Fruit fly (Drosophila melanogaster) whole organism, embryonic: ENCODE results near the gene Elp4.
A peak's percentile ranks its signal among the peaks of the same experiment; 100 is the strongest.

Experiments used
- ATbp ChIP-seq: fragments of 200-800 bp; sonication (Bioruptor generic); optimal IDR thresholded peaks from 2 replicates; lab custom pipeline; 2017; ENCODE audit warnings: missing biosample characterization, mild to moderate bottlenecking, missing genetic modification characterization, missing genetic modification reagents
- CG10267 ChIP-seq: fragments of 200-800 bp; sonication (Bioruptor generic); optimal IDR thresholded peaks from 2 replicates; lab custom pipeline; 2018; ENCODE audit warnings: missing biosample characterization, mild to moderate bottlenecking, missing genetic modification characterization, moderate library complexity
- CG10959 ChIP-seq: fragments of 200-800 bp; sonication (Bioruptor generic); IDR thresholded peaks from 2 replicates; pipeline ENCODE4 v1.3.6; 2022; ENCODE audit warnings: missing biosample characterization, missing genetic modification characterization
- CG11723 ChIP-seq: fragments of 200-800 bp; sonication (Bioruptor generic); optimal IDR thresholded peaks from 2 replicates; lab custom pipeline; 2017; ENCODE audit warnings: missing biosample characterization, mild to moderate bottlenecking, missing genetic modification characterization
- CG12219 ChIP-seq: fragments of 200-800 bp; sonication (Bioruptor generic); optimal IDR thresholded peaks from 3 replicates; lab custom pipeline; 2018; ENCODE audit warnings: missing biosample characterization, mild to moderate bottlenecking, missing genetic modification characterization
- CG12769 ChIP-seq: fragments of 200-800 bp; sonication (Bioruptor generic); optimal IDR thresholded peaks from 2 replicates; lab custom pipeline; 2019; ENCODE audit warnings: missing biosample characterization, mild to moderate bottlenecking, missing genetic modification characterization, moderate library complexity
- CG14860 ChIP-seq: fragments of 200-800 bp; sonication (Bioruptor generic); IDR thresholded peaks from 3 replicates; pipeline ENCODE4 v1.3.6; 2022; ENCODE audit warnings: missing biosample characterization, missing genetic modification characterization; ENCODE audit not compliant: partially characterized antibody
- CG15479 ChIP-seq: fragments of 200-800 bp; sonication (Bioruptor generic); optimal IDR thresholded peaks from 3 replicates; lab custom pipeline; 2019; ENCODE audit warnings: missing biosample characterization, mild to moderate bottlenecking, missing genetic modification characterization, moderate library complexity
- CG16863 ChIP-seq: fragments of 200-800 bp; sonication (Bioruptor generic); optimal IDR thresholded peaks from 3 replicates; lab custom pipeline; 2016; ENCODE audit warnings: missing biosample characterization, missing genetic modification characterization
- CG17328 ChIP-seq: fragments of 200-800 bp; sonication (Bioruptor generic); IDR thresholded peaks from 2 replicates; pipeline ENCODE4 v1.3.6; 2022; ENCODE audit warnings: missing biosample characterization, missing genetic modification characterization
- CG30431 ChIP-seq: fragments of 200-800 bp; sonication (Bioruptor generic); optimal IDR thresholded peaks from 2 replicates; lab custom pipeline; 2017; ENCODE audit warnings: missing biosample characterization, missing genetic modification characterization
- CG33213 ChIP-seq: fragments of 200-800 bp; sonication (Bioruptor generic); optimal IDR thresholded peaks from 3 replicates; lab custom pipeline; 2016; ENCODE audit warnings: missing biosample characterization, missing genetic modification characterization
- CG34224 ChIP-seq: fragments of 200-800 bp; sonication (Bioruptor generic); IDR thresholded peaks from 3 replicates; pipeline ENCODE4 v1.3.6; 2022; ENCODE audit warnings: missing biosample characterization, missing genetic modification characterization; ENCODE audit not compliant: partially characterized antibody
- CG3726 ChIP-seq: fragments of 200-800 bp; sonication (Bioruptor generic); IDR thresholded peaks from 3 replicates; pipeline ENCODE4, ENCODE4 v1.3.6; 2022; ENCODE audit warnings: missing biosample characterization, missing genetic modification characterization
- CG42726 ChIP-seq: fragments of 200-800 bp; sonication (Bioruptor generic); IDR thresholded peaks from 2 replicates; pipeline ENCODE4 v1.3.6; 2022; ENCODE audit warnings: missing biosample characterization, missing genetic modification characterization; ENCODE audit not compliant: partially characterized antibody
- CG5953 ChIP-seq: fragments of 200-800 bp; sonication (Bioruptor generic); IDR thresholded peaks from 2 replicates; pipeline ENCODE4 v1.3.6; 2022; ENCODE audit warnings: missing biosample characterization, missing genetic modification characterization
- CG6689 ChIP-seq: fragments of 200-800 bp; sonication (Bioruptor generic); IDR thresholded peaks from 2 replicates; pipeline ENCODE4 v1.3.6; 2022; ENCODE audit warnings: missing biosample characterization, missing genetic modification characterization
- CG7963 ChIP-seq: fragments of 200-800 bp; sonication (Bioruptor generic); IDR thresholded peaks from 3 replicates; pipeline ENCODE4 v1.3.6; 2022; ENCODE audit warnings: missing biosample characterization, missing genetic modification characterization; ENCODE audit not compliant: partially characterized antibody
- Deaf1 ChIP-seq: fragments of 200-800 bp; optimal IDR thresholded peaks from 3 replicates; lab custom pipeline; 2019; ENCODE audit warnings: missing biosample characterization, mild to moderate bottlenecking, missing genetic modification characterization, moderate library complexity
- Dip2 ChIP-seq: fragments of 200-800 bp; sonication (Bioruptor generic); IDR thresholded peaks from 2 replicates; pipeline ENCODE4 v1.3.6; 2022; ENCODE audit warnings: missing biosample characterization, missing genetic modification characterization
- Ets97D ChIP-seq: fragments of 200-800 bp; sonication (Bioruptor generic); optimal IDR thresholded peaks from 3 replicates; lab custom pipeline; 2016; ENCODE audit warnings: missing biosample characterization, missing genetic modification characterization
- HLH54F ChIP-seq: fragments of 200-800 bp; sonication (Bioruptor generic); optimal IDR thresholded peaks from 3 replicates; lab custom pipeline; 2016; ENCODE audit warnings: missing biosample characterization, missing genetic modification characterization
- Hand ChIP-seq: fragments of 200-800 bp; sonication (Bioruptor generic); optimal IDR thresholded peaks from 2 replicates; lab custom pipeline; 2017; ENCODE audit warnings: mild to moderate bottlenecking, missing biosample characterization, missing genetic modification reagents, missing genetic modification characterization
- Med ChIP-seq: fragments of 200-800 bp; sonication (Bioruptor generic); peaks from one replicate; lab custom pipeline; 2016; ENCODE audit warnings: missing biosample characterization, missing genetic modification characterization, mild to moderate bottlenecking, inconsistent platforms, moderate library complexity
- Myb ChIP-seq: fragments of 200-800 bp; sonication (Bioruptor generic); optimal IDR thresholded peaks from 2 replicates; lab custom pipeline; 2016; ENCODE audit warnings: missing biosample characterization, missing genetic modification characterization
- Taf1 ChIP-seq: fragments of 200-800 bp; sonication (Bioruptor generic); IDR thresholded peaks from 2 replicates; pipeline ENCODE4 v1.3.6; 2022; ENCODE audit warnings: missing biosample characterization, missing genetic modification characterization
- ato ChIP-seq: fragments of 200-800 bp; sonication (Bioruptor generic); IDR thresholded peaks from 2 replicates; pipeline ENCODE4 v1.3.6; 2022; ENCODE audit warnings: missing biosample characterization, missing genetic modification characterization; ENCODE audit not compliant: partially characterized antibody
- crol ChIP-seq: fragments of 200-800 bp; sonication (Bioruptor generic); IDR thresholded peaks from 2 replicates; pipeline ENCODE4 v1.3.6; 2022; ENCODE audit warnings: missing biosample characterization, missing genetic modification characterization
- dm ChIP-seq: fragments of 200-800 bp; sonication (Bioruptor generic); optimal IDR thresholded peaks from 3 replicates; lab custom pipeline; 2016; ENCODE audit warnings: missing biosample characterization, missing genetic modification characterization
- dmrt99B ChIP-seq: fragments of 200-800 bp; sonication (Bioruptor generic); optimal IDR thresholded peaks from 2 replicates; lab custom pipeline; 2018; ENCODE audit warnings: missing biosample characterization, mild to moderate bottlenecking, missing genetic modification characterization, moderate library complexity
- dysf ChIP-seq: fragments of 200-800 bp; sonication (Bioruptor generic); IDR thresholded peaks from 3 replicates; pipeline ENCODE4 v1.3.6; 2022; ENCODE audit warnings: missing biosample characterization, missing genetic modification characterization
- gem ChIP-seq: fragments of 200-800 bp; sonication (Bioruptor generic); optimal IDR thresholded peaks from 2 replicates; lab custom pipeline; 2019; ENCODE audit warnings: missing biosample characterization, mild to moderate bottlenecking, missing genetic modification characterization, moderate library complexity
- gsb-n ChIP-seq: fragments of 200-800 bp; sonication (Bioruptor generic); optimal IDR thresholded peaks from 3 replicates; lab custom pipeline; 2018; ENCODE audit warnings: missing biosample characterization, mild to moderate bottlenecking, missing genetic modification characterization
- inv ChIP-seq: fragments of 200-800 bp; sonication (Bioruptor generic); IDR thresholded peaks from 2 replicates; pipeline ENCODE4 v1.3.6; 2022; ENCODE audit warnings: missing biosample characterization, missing genetic modification characterization; ENCODE audit not compliant: partially characterized antibody
- lilli ChIP-seq: fragments of 200-800 bp; sonication (Bioruptor generic); optimal IDR thresholded peaks from 3 replicates; lab custom pipeline; 2016; ENCODE audit warnings: missing biosample characterization, missing genetic modification characterization
- nmo ChIP-seq: fragments of 200-800 bp; sonication (Bioruptor generic); optimal IDR thresholded peaks from 2 replicates; lab custom pipeline; 2018; ENCODE audit warnings: missing biosample characterization, mild to moderate bottlenecking, missing genetic modification characterization, moderate library complexity
- phol ChIP-seq: fragments of 200-800 bp; sonication (Bioruptor generic); optimal IDR thresholded peaks from 3 replicates; lab custom pipeline; 2018; ENCODE audit warnings: missing biosample characterization, mild to moderate bottlenecking, missing genetic modification characterization, moderate library complexity
- pnt ChIP-seq: fragments of 200-800 bp; sonication (Bioruptor generic); optimal IDR thresholded peaks from 3 replicates; lab custom pipeline; 2016; ENCODE audit warnings: missing biosample characterization, missing genetic modification characterization
- pum ChIP-seq: fragments of 200-800 bp; sonication (Bioruptor generic); optimal IDR thresholded peaks from 2 replicates; lab custom pipeline; 2016; ENCODE audit warnings: missing biosample characterization, missing genetic modification characterization
- pzg ChIP-seq: fragments of 200-800 bp; sonication (Bioruptor generic); optimal IDR thresholded peaks from 3 replicates; lab custom pipeline; 2018; ENCODE audit warnings: missing biosample characterization, mild to moderate bottlenecking, missing genetic modification characterization, moderate library complexity
- sim ChIP-seq: fragments of 200-800 bp; sonication (Bioruptor generic); IDR thresholded peaks from 2 replicates; pipeline ENCODE4 v1.3.6; 2022; ENCODE audit warnings: missing biosample characterization, missing genetic modification characterization
- slbo ChIP-seq: fragments of 200-800 bp; sonication (Bioruptor generic); IDR thresholded peaks from 2 replicates; pipeline ENCODE4 v1.3.6; 2022; ENCODE audit warnings: missing biosample characterization, missing genetic modification characterization
- ssp ChIP-seq: fragments of 200-800 bp; sonication (Bioruptor generic); IDR thresholded peaks from 2 replicates; pipeline ENCODE4 v1.3.6; 2022; ENCODE audit warnings: missing biosample characterization, missing genetic modification characterization
- stwl ChIP-seq: fragments of 200-800 bp; sonication (Bioruptor generic); optimal IDR thresholded peaks from 3 replicates; lab custom pipeline; 2018; ENCODE audit warnings: missing biosample characterization, mild to moderate bottlenecking, missing genetic modification characterization, moderate library complexity
- sug ChIP-seq: fragments of 200-800 bp; optimal IDR thresholded peaks from 2 replicates; lab custom pipeline; 2019; ENCODE audit warnings: missing biosample characterization, mild to moderate bottlenecking, missing genetic modification characterization, moderate library complexity
- tin ChIP-seq: fragments of 200-800 bp; sonication (Bioruptor generic); optimal IDR thresholded peaks from 3 replicates; lab custom pipeline; 2016; ENCODE audit warnings: missing biosample characterization, missing genetic modification characterization
- tio ChIP-seq: fragments of 200-800 bp; sonication (Bioruptor generic); optimal IDR thresholded peaks from 2 replicates; lab custom pipeline; 2017; ENCODE audit warnings: missing biosample characterization, missing genetic modification characterization, inconsistent platforms
- unc-4 ChIP-seq: fragments of 200-800 bp; sonication (Bioruptor generic); IDR thresholded peaks from 2 replicates; pipeline ENCODE4 v1.3.6; 2022; ENCODE audit warnings: missing biosample characterization, missing genetic modification characterization; ENCODE audit not compliant: partially characterized antibody
- zf30C ChIP-seq: fragments of 200-800 bp; sonication (Bioruptor generic); optimal IDR thresholded peaks from 3 replicates; lab custom pipeline; 2018; ENCODE audit warnings: missing biosample characterization, mild to moderate bottlenecking, missing genetic modification characterization

Elp4 gene

DNA sequence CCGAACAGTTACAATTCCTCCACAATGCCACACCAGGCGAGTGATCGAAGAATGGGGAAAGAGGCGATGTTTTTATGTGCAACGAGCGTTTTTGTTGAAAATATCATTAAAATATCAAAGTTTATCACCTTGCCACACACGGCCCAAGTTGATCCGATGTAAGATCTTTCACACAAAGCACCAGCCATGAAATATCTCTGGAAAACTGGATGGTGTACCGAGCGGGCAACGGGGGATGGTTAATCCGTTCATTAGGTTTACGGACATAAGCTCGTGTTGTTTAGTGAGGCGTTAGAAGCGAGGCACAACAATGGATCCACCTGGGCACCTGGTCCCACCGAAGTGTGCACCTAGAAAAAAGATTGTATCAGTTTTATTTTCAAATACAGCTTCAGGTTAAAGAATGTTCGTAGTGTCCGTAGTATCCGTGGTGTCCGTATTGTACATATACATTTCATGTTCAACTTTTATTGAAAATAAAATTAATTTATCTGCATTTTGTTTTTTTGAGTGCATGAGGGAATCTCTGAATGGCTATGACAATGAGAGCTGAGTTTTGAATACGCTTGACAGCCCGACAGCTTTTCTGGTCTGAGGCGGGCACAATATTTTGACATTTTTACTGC, 27.4 kb upstream of the Elp4 start (continued):
- no peak for TF ChIP-seq CG5953 (GFP tag; lab: Robert Waterston, UW)
- TF ChIP-seq HLH54F (GFP tag; lab: Kevin White, UChicago) = peak; percentile 19
- TF ChIP-seq tin (GFP tag; lab: Kevin White, UChicago) = peak; percentile 39
- TF ChIP-seq ato (GFP tag; lab: Robert Waterston, UW) = no peak
- TF ChIP-seq pnt = peak; percentile 58
- peak; percentile 49 for TF ChIP-seq CG30431
- 0 out of 2 replicates have a peak, but pooled peaks have one; percentile 19 for TF ChIP-seq sim (GFP tag; lab: Robert Waterston, UW)
- peak; percentile 55 for TF ChIP-seq lilli (GFP tag; lab: Kevin White, UChicago)
- no peak for TF ChIP-seq pzg
- TF ChIP-seq zf30C (GFP tag; lab: Kevin White, UChicago) = peak; percentile 23
- peak; percentile 64; the same call in 1 of the 2 replicates for TF ChIP-seq CG6689 (GFP tag; lab: Robert Waterston, UW)
- TF ChIP-seq CG15479 (GFP tag; lab: Kevin White, UChicago) = no peak
- TF ChIP-seq crol = no peak
- TF ChIP-seq Ets97D = no peak
- no peak for TF ChIP-seq sug
- peak; percentile 20; the same call in 1 of the 2 replicates for TF ChIP-seq ssp (GFP tag; lab: Robert Waterston, UW)
- TF ChIP-seq CG42726 (GFP tag; lab: Robert Waterston, UW) = no peak
- peak; percentile 73 for TF ChIP-seq CG17328 (GFP tag; lab: Robert Waterston, UW)
- TF ChIP-seq tio (GFP tag; lab: Kevin White, UChicago) = peak; percentile 45
- peak; percentile 52 for TF ChIP-seq ATbp
- TF ChIP-seq gem (tag; lab: Kevin White, UChicago) = peak; percentile 80
- no peak for TF ChIP-seq CG34224 (GFP tag; lab: Robert Waterston, UW)
- peak; percentile 11 for TF ChIP-seq CG11723 (GFP tag; lab: Kevin White, UChicago)
- TF ChIP-seq dysf (GFP tag; lab: Robert Waterston, UW) = peak; percentile 64
- TF ChIP-seq dmrt99B (tag; lab: Kevin White, UChicago) = peak; percentile 65
- no peak for TF ChIP-seq inv
- TF ChIP-seq unc-4 (GFP tag; lab: Robert Waterston, UW) = no peak
- TF ChIP-seq CG12219 (GFP tag; lab: Kevin White, UChicago) = peak; percentile 36
- TF ChIP-seq Myb (GFP tag; lab: Kevin White, UChicago) = peak; percentile 14
- peak; percentile 70 for TF ChIP-seq nmo (GFP tag; lab: Kevin White, UChicago)
- peak; percentile 34 for TF ChIP-seq CG16863 (GFP tag; lab: Kevin White, UChicago)
- no peak for TF ChIP-seq CG7963 (GFP tag; lab: Robert Waterston, UW)
- 0 out of 2 replicates have a peak, but pooled peaks have one; percentile 11 for TF ChIP-seq Taf1
- TF ChIP-seq CG10959 = peak; percentile 54
- TF ChIP-seq dm (GFP tag; lab: Kevin White, UChicago) = peak; percentile 1
- TF ChIP-seq slbo = peak; percentile 56; the same call in 1 of the 2 replicates
- peak; percentile 26 for TF ChIP-seq Deaf1 (tag; lab: Kevin White, UChicago)
- no peak for TF ChIP-seq CG14860
- peak; percentile 66 for TF ChIP-seq CG10267 (tag; lab: Kevin White, UChicago)
- TF ChIP-seq Med (GFP tag; lab: Kevin White, UChicago) = peak; percentile 87
- peak; percentile 62 for TF ChIP-seq gsb-n (tag; lab: Kevin White, UChicago)
- TF ChIP-seq pum (GFP tag; lab: Kevin White, UChicago) = peak; percentile 29
- peak; percentile 67 for TF ChIP-seq phol (tag; lab: Kevin White, UChicago)
- no peak for TF ChIP-seq Dip2
- no peak for TF ChIP-seq Hand
- TF ChIP-seq CG33213 (GFP tag; lab: Kevin White, UChicago) = peak; percentile 26
- peak; percentile 23 for TF ChIP-seq stwl (tag; lab: Kevin White, UChicago)
- TF ChIP-seq CG3726 (GFP tag; lab: Robert Waterston, UW) = no peak
- peak; percentile 66 for TF ChIP-seq CG12769 (tag; lab: Kevin White, UChicago)
